Fruit fly (Drosophila melanogaster) whole organism, embryonic: ENCODE data around the gene Cyp4ac3.

Experiments used
- ATbp ChIP-seq: fragments of 200-800 bp; sonication (Bioruptor generic); optimal IDR thresholded peaks from 2 replicates; lab custom pipeline; 2017; ENCODE audit warnings: missing biosample characterization, mild to moderate bottlenecking, missing genetic modification characterization, missing genetic modification reagents
- Ada2b ChIP-seq: fragments of 200-800 bp; sonication (Bioruptor generic); IDR thresholded peaks from 2 replicates; pipeline ENCODE4 v1.3.6; 2022; ENCODE audit warnings: missing biosample characterization, missing genetic modification characterization
- BtbVII ChIP-seq: fragments of 200-800 bp; sonication (Bioruptor generic); optimal IDR thresholded peaks from 3 replicates; lab custom pipeline; 2017; ENCODE audit warnings: missing biosample characterization, mild to moderate bottlenecking, missing genetic modification characterization
- CG10565 ChIP-seq: fragments of 200-800 bp; sonication (Bioruptor generic); optimal IDR thresholded peaks from 3 replicates; lab custom pipeline; 2016; ENCODE audit warnings: missing biosample characterization, mild to moderate bottlenecking, missing genetic modification characterization
- CG11504 ChIP-seq: fragments of 200-800 bp; sonication (Bioruptor generic); optimal IDR thresholded peaks from 3 replicates; lab custom pipeline; 2019; ENCODE audit warnings: missing biosample characterization, mild to moderate bottlenecking, missing genetic modification characterization, moderate library complexity
- CG12391 ChIP-seq: fragments of 200-800 bp; sonication (Bioruptor generic); optimal IDR thresholded peaks from 3 replicates; lab custom pipeline; 2018; ENCODE audit warnings: missing biosample characterization, mild to moderate bottlenecking, missing genetic modification characterization, moderate library complexity
- CG13296 ChIP-seq: fragments of 200-800 bp; sonication (Bioruptor generic); optimal IDR thresholded peaks from 3 replicates; lab custom pipeline; 2018; ENCODE audit warnings: missing biosample characterization, mild to moderate bottlenecking, missing genetic modification characterization
- CG13424 ChIP-seq: fragments of 200-800 bp; sonication (Bioruptor generic); optimal IDR thresholded peaks from 2 replicates; lab custom pipeline; 2019; ENCODE audit warnings: missing biosample characterization, mild to moderate bottlenecking, missing genetic modification characterization, moderate library complexity
- CG14710 ChIP-seq: fragments of 200-800 bp; sonication (Bioruptor generic); optimal IDR thresholded peaks from 3 replicates; lab custom pipeline; 2019; ENCODE audit warnings: missing biosample characterization, mild to moderate bottlenecking, missing genetic modification characterization, moderate library complexity
- CG1602 ChIP-seq: fragments of 200-800 bp; sonication (Bioruptor generic); optimal IDR thresholded peaks from 3 replicates; lab custom pipeline; 2016; ENCODE audit warnings: missing biosample characterization, missing genetic modification characterization
- CG17328 ChIP-seq: fragments of 200-800 bp; sonication (Bioruptor generic); IDR thresholded peaks from 2 replicates; pipeline ENCODE4 v1.3.6; 2022; ENCODE audit warnings: missing biosample characterization, missing genetic modification characterization
- CG17385 ChIP-seq: fragments of 200-800 bp; sonication (Bioruptor generic); optimal IDR thresholded peaks from 3 replicates; lab custom pipeline; 2018; ENCODE audit warnings: missing biosample characterization, mild to moderate bottlenecking, missing genetic modification characterization
- CG17829 ChIP-seq: fragments of 200-800 bp; optimal IDR thresholded peaks from 2 replicates; lab custom pipeline; 2019; ENCODE audit warnings: missing biosample characterization, mild to moderate bottlenecking, missing genetic modification characterization, moderate library complexity
- CG2712 ChIP-seq: fragments of 200-800 bp; optimal IDR thresholded peaks from 3 replicates; lab custom pipeline; 2019; ENCODE audit warnings: missing biosample characterization, mild to moderate bottlenecking, missing genetic modification characterization, moderate library complexity
- CG30403 ChIP-seq: fragments of 200-800 bp; sonication (Bioruptor generic); optimal IDR thresholded peaks from 3 replicates; lab custom pipeline; 2016; ENCODE audit warnings: missing biosample characterization, missing genetic modification characterization
- CG33213 ChIP-seq: fragments of 200-800 bp; sonication (Bioruptor generic); optimal IDR thresholded peaks from 3 replicates; lab custom pipeline; 2016; ENCODE audit warnings: missing biosample characterization, missing genetic modification characterization
- CG34422 ChIP-seq: fragments of 200-800 bp; sonication (Bioruptor generic); IDR thresholded peaks from 3 replicates; pipeline ENCODE4 v1.3.6; 2022; ENCODE audit warnings: missing biosample characterization, missing genetic modification characterization
- CG42726 ChIP-seq: fragments of 200-800 bp; sonication (Bioruptor generic); IDR thresholded peaks from 2 replicates; pipeline ENCODE4 v1.3.6; 2022; ENCODE audit warnings: missing biosample characterization, missing genetic modification characterization; ENCODE audit not compliant: partially characterized antibody
- CG43689 ChIP-seq: fragments of 200-800 bp; sonication (Bioruptor generic); IDR thresholded peaks from 2 replicates; pipeline ENCODE4 v1.3.6; 2022; ENCODE audit warnings: missing biosample characterization, missing genetic modification characterization
- CG4424 ChIP-seq: fragments of 200-800 bp; sonication (Bioruptor generic); optimal IDR thresholded peaks from 3 replicates; lab custom pipeline; 2016; ENCODE audit warnings: missing biosample characterization, missing genetic modification characterization
- CG5180 ChIP-seq: fragments of 200-800 bp; sonication (Bioruptor generic); optimal IDR thresholded peaks from 3 replicates; lab custom pipeline; 2017; ENCODE audit warnings: missing biosample characterization, missing genetic modification characterization, mild to moderate bottlenecking, moderate library complexity, missing genetic modification reagents
- CG6254 ChIP-seq: fragments of 200-800 bp; sonication (Bioruptor generic); optimal IDR thresholded peaks from 3 replicates; lab custom pipeline; 2017; ENCODE audit warnings: mild to moderate bottlenecking, missing biosample characterization, missing genetic modification reagents, missing genetic modification characterization
- CG6854 ChIP-seq: fragments of 200-800 bp; sonication (Bioruptor generic); optimal IDR thresholded peaks from 3 replicates; lab custom pipeline; 2017; ENCODE audit warnings: missing biosample characterization, mild to moderate bottlenecking, missing genetic modification characterization
- CG7556 ChIP-seq: fragments of 200-800 bp; sonication (Bioruptor generic); optimal IDR thresholded peaks from 2 replicates; lab custom pipeline; 2017; ENCODE audit warnings: missing biosample characterization, mild to moderate bottlenecking, missing genetic modification characterization
- CG7839 ChIP-seq: fragments of 200-800 bp; sonication (Bioruptor generic); optimal IDR thresholded peaks from 3 replicates; lab custom pipeline; 2018; ENCODE audit warnings: missing biosample characterization, mild to moderate bottlenecking, missing genetic modification characterization, moderate library complexity
- CG8478 ChIP-seq: fragments of >200 bp; optimal IDR thresholded peaks from 2 replicates; lab custom pipeline; 2018
- D ChIP-seq, 2 experiments: fragments of 200-800 bp in 1 of 2; fragments of >200 bp in 1 of 2; sonication (Bioruptor generic) in 1 of 2; optimal IDR thresholded peaks; 2 replicates in 1 of 2; 3 replicates in 1 of 2; lab custom pipeline; 2017; ENCODE audit warnings: mild to moderate bottlenecking in 1 of 2, missing biosample characterization in 1 of 2, missing genetic modification characterization in 1 of 2, missing genetic modification reagents in 1 of 2
- E2f2 ChIP-seq: fragments of 200-800 bp; sonication (Bioruptor generic); IDR thresholded peaks from 2 replicates; pipeline ENCODE4 v1.3.6; 2022; ENCODE audit warnings: missing biosample characterization, missing genetic modification characterization
- Max ChIP-seq: fragments of 200-800 bp; sonication (Bioruptor generic); optimal IDR thresholded peaks from 2 replicates; lab custom pipeline; 2016; ENCODE audit warnings: missing biosample characterization, mild to moderate bottlenecking, missing genetic modification characterization
- NC2β ChIP-seq: fragments of 200-800 bp; sonication (Bioruptor generic); optimal IDR thresholded peaks from 2 replicates; lab custom pipeline; 2016; ENCODE audit warnings: missing biosample characterization, missing genetic modification characterization
- Oli ChIP-seq: fragments of 200-800 bp; sonication (Bioruptor generic); optimal IDR thresholded peaks from 2 replicates; lab custom pipeline; 2018; ENCODE audit warnings: missing biosample characterization, mild to moderate bottlenecking, missing genetic modification characterization, moderate library complexity
- Xbp1 ChIP-seq: fragments of 200-800 bp; sonication (Bioruptor generic); optimal IDR thresholded peaks from 3 replicates; lab custom pipeline; 2016; ENCODE audit warnings: missing biosample characterization, mild to moderate bottlenecking, missing genetic modification characterization
- Xrp1 ChIP-seq: fragments of 200-800 bp; sonication (Bioruptor generic); IDR thresholded peaks from 2 replicates; pipeline ENCODE4 v1.3.6; 2022; ENCODE audit warnings: missing biosample characterization, missing genetic modification characterization
- az2 ChIP-seq: fragments of 200-800 bp; sonication (Bioruptor generic); optimal IDR thresholded peaks from 3 replicates; lab custom pipeline; 2016; ENCODE audit warnings: missing biosample characterization, missing genetic modification characterization
- dmrt99B ChIP-seq: fragments of 200-800 bp; sonication (Bioruptor generic); optimal IDR thresholded peaks from 2 replicates; lab custom pipeline; 2018; ENCODE audit warnings: missing biosample characterization, mild to moderate bottlenecking, missing genetic modification characterization, moderate library complexity
- fd96Cb ChIP-seq: fragments of 200-800 bp; sonication (Bioruptor generic); optimal IDR thresholded peaks from 2 replicates; lab custom pipeline; 2018; ENCODE audit warnings: missing biosample characterization, mild to moderate bottlenecking, missing genetic modification characterization, moderate library complexity
- jigr1 ChIP-seq: fragments of 200-800 bp; sonication (Bioruptor generic); IDR thresholded peaks from 3 replicates; pipeline ENCODE4 v1.3.6; 2022; ENCODE audit warnings: missing biosample characterization, missing genetic modification characterization
- nmo ChIP-seq: fragments of 200-800 bp; sonication (Bioruptor generic); optimal IDR thresholded peaks from 2 replicates; lab custom pipeline; 2018; ENCODE audit warnings: missing biosample characterization, mild to moderate bottlenecking, missing genetic modification characterization, moderate library complexity
- phol ChIP-seq: fragments of 200-800 bp; sonication (Bioruptor generic); optimal IDR thresholded peaks from 3 replicates; lab custom pipeline; 2018; ENCODE audit warnings: missing biosample characterization, mild to moderate bottlenecking, missing genetic modification characterization, moderate library complexity
- sc ChIP-seq, 3 experiments: fragments of >200 bp in 2 of 3; fragments of 200-800 bp in 1 of 3; sonication (Bioruptor generic) in 1 of 3; optimal IDR thresholded peaks; 2 replicates in 2 of 3; 3 replicates in 1 of 3; lab custom pipeline; 2017; ENCODE audit warnings: mild to moderate bottlenecking in 1 of 3, missing biosample characterization in 1 of 3, missing genetic modification characterization in 1 of 3, missing genetic modification reagents in 1 of 3
- sisA ChIP-seq: fragments of 200-800 bp; sonication (Bioruptor generic); IDR thresholded peaks from 2 replicates; pipeline ENCODE4 v1.3.6; 2022; ENCODE audit warnings: missing biosample characterization, missing genetic modification characterization
- slp2 ChIP-seq: fragments of 200-800 bp; sonication (Bioruptor generic); optimal IDR thresholded peaks from 2 replicates; lab custom pipeline; 2016; ENCODE audit warnings: missing biosample characterization, missing genetic modification characterization
- sob ChIP-seq: fragments of 200-800 bp; sonication (Bioruptor generic); IDR thresholded peaks from 2 replicates; pipeline ENCODE4 v1.3.6; 2022; ENCODE audit warnings: missing biosample characterization, missing genetic modification characterization
- stwl ChIP-seq: fragments of 200-800 bp; sonication (Bioruptor generic); optimal IDR thresholded peaks from 3 replicates; lab custom pipeline; 2018; ENCODE audit warnings: missing biosample characterization, mild to moderate bottlenecking, missing genetic modification characterization, moderate library complexity
- toy ChIP-seq: fragments of 200-800 bp; sonication (Bioruptor generic); IDR thresholded peaks from 2 replicates; pipeline ENCODE4 v1.3.6; 2022; ENCODE audit warnings: missing biosample characterization, missing genetic modification characterization
- trem ChIP-seq: fragments of 200-800 bp; optimal IDR thresholded peaks from 3 replicates; lab custom pipeline; 2019; ENCODE audit warnings: missing biosample characterization, mild to moderate bottlenecking, missing genetic modification characterization, moderate library complexity
- twi ChIP-seq: fragments of 200-800 bp; optimal IDR thresholded peaks from 2 replicates; lab custom pipeline; 2019; ENCODE audit warnings: missing biosample characterization, mild to moderate bottlenecking, missing genetic modification characterization, moderate library complexity

Gene Cyp4ac3

DNA sequence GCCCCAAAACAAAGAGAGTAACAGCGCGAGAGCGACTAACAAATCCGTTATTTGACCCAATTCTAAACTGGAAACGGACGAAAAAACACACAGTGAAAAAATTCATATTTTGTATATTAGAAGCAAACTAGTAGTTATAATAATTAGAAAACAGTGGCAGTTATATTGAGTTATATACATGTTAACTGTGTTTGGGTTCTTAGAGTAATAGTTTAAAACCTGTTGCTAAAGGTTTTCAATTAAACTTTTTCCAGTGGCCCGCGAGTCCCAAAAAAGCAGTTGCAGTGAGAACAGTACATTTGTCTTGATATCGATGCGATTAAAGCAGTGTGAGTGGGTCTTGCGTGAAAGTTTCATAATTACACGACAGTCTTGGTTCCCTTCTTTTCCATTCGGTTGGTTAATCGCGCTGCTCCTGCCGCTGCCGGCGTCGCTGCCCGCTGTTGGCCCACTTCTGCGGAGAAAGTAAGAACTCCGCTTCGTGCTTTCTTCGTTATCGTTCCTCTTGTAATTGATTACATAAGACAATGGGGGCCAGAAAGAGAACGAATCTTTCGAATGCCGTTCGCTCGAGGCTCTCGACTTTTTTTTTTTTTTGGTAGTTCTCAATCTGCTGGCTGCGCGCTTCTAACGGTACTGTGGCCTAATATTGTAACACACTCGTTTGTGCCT is 29.1 kb downstream of the Cyp4ac3 start (continued):
- TF ChIP-seq CG17385 (GFP tag; lab: Kevin White, UChicago) (peak; percentile 36), CG13424 (tag; lab: Kevin White, UChicago) (peak; percentile 68), CG11504 (peak; percentile 43), CG7839 (tag; lab: Kevin White, UChicago) (peak; percentile 62), CG8478 (lab: Kevin White, UChicago) (no peak), CG17328 (peak; percentile 57), E2f2 (GFP tag; lab: Robert Waterston, UW) (peak; percentile 21; the same call in 1 of the 2 replicates), CG5180 (GFP tag; lab: Kevin White, UChicago) (no peak), CG34422 (no peak), CG30403 (GFP tag; lab: Kevin White, UChicago) (peak; percentile 11), Ada2b (GFP tag; lab: Robert Waterston, UW) (no peak), CG17829 (peak; percentile 35), sisA (GFP tag; lab: Robert Waterston, UW) (peak; percentile 36; the same call in 1 of the 2 replicates), CG2712 (tag; lab: Kevin White, UChicago) (peak; percentile 64), CG42726 (no peak), toy (GFP tag; lab: Robert Waterston, UW) (no peak), CG10565 (no peak), Xbp1 (GFP tag; lab: Kevin White, UChicago) (peak; percentile 25), jigr1 (GFP tag; lab: Robert Waterston, UW) (no peak), az2 (GFP tag; lab: Kevin White, UChicago) (peak; percentile 28), Xrp1 (peak; percentile 29; the same call in 1 of the 2 replicates), ATbp (peak; percentile 58), dmrt99B (tag; lab: Kevin White, UChicago) (peak; percentile 57), sc (optimal IDR thresholded peaks at IDR 0.05; lab: Kevin White, UChicago) (no peak), sc (GFP tag; optimal IDR thresholded peaks at IDR 0.05; lab: Kevin White, UChicago) (peak; percentile 57), D (optimal IDR thresholded peaks at IDR 0.05; lab: Kevin White, UChicago) (no peak), D (GFP tag; optimal IDR thresholded peaks at IDR 0.05; lab: Kevin White, UChicago) (peak; percentile 54), NC2β (peak; percentile 36), CG1602 (GFP tag; lab: Kevin White, UChicago) (peak; percentile 19), CG7556 (GFP tag; lab: Kevin White, UChicago) (peak; percentile 19), phol (peak; percentile 67), trem (tag; lab: Kevin White, UChicago) (peak; percentile 22), CG4424 (GFP tag; lab: Kevin White, UChicago) (peak; percentile 46), stwl (tag; lab: Kevin White, UChicago) (no peak), CG13296 (GFP tag; lab: Kevin White, UChicago) (no peak), Oli (tag; lab: Kevin White, UChicago) (peak; percentile 69), CG14710 (peak; percentile 49), Max (GFP tag; lab: Kevin White, UChicago) (no peak), sob (GFP tag; lab: Robert Waterston, UW) (peak; percentile 29; the same call in 1 of the 2 replicates), nmo (GFP tag; lab: Kevin White, UChicago) (peak; percentile 72), CG33213 (GFP tag; lab: Kevin White, UChicago) (no peak), fd96Cb (peak; percentile 63), BtbVII (peak; percentile 37), CG6854 (GFP tag; lab: Kevin White, UChicago) (no peak), slp2 (GFP tag; lab: Kevin White, UChicago) (no peak), CG43689 (GFP tag; lab: Robert Waterston, UW) (no peak), twi (peak; percentile 15), CG6254 (GFP tag; lab: Kevin White, UChicago) (peak; percentile 56), CG12391 (tag; lab: Kevin White, UChicago) (peak; percentile 61)
